Fruit fly (Drosophila melanogaster): Measurements from ENCODE around the gene ND-13B.
A peak's percentile ranks its signal among the peaks of the same experiment; 100 is the strongest.

ND-13B gene

dm6 chr3L:10672540-10672939 is 21.4 kb downstream of the ND-13B start:
- TF ChIP-seq Ptx1 (GFP tag; IDR thresholded peaks at IDR 0.05) (no peak), Adf1 (GFP tag; IDR thresholded peaks at IDR 0.05) (peak; percentile 42; the same call in 1 of the 2 replicates), chm (GFP tag; IDR thresholded peaks at IDR 0.05) (0 out of 2 replicates have a peak, but pooled peaks have one; percentile 32), CG8281 (tag; optimal IDR thresholded peaks at IDR 0.05) (no peak), CG17385 (GFP tag; optimal IDR thresholded peaks at IDR 0.05) (peak; percentile 22), Dbx (GFP tag; IDR thresholded peaks at IDR 0.05) (0 out of 3 replicates have a peak, but pooled peaks have one; percentile 21), CG10274 (GFP tag; optimal IDR thresholded peaks at IDR 0.05) (no peak), Rfx (GFP tag; IDR thresholded peaks at IDR 0.05) (peak; percentile 5; the same call in 1 of the 2 replicates), sr (GFP tag; IDR thresholded peaks at IDR 0.05) (peak; percentile 49; the same call in 2 of the 3 replicates), CG13894 (tag; optimal IDR thresholded peaks at IDR 0.05) (peak; percentile 50), ftz-f1 (GFP tag; optimal IDR thresholded peaks at IDR 0.05) (no peak), Med (GFP tag) (peak; percentile 15), Hey (tag; optimal IDR thresholded peaks at IDR 0.05) (peak; percentile 39), crol (GFP tag; IDR thresholded peaks at IDR 0.05) (peak; percentile 90), D19B (GFP tag; optimal IDR thresholded peaks at IDR 0.05) (no peak), Hmr (GFP tag; optimal IDR thresholded peaks at IDR 0.05) (peak; percentile 19), sqz (GFP tag; optimal IDR thresholded peaks at IDR 0.05) (peak; percentile 11), ci (GFP tag; IDR thresholded peaks at IDR 0.05) (0 out of 3 replicates have a peak, but pooled peaks have one; percentile 30), abd-A (tag; optimal IDR thresholded peaks at IDR 0.05) (peak; percentile 87), CG32767 (GFP tag; IDR thresholded peaks at IDR 0.05) (peak; percentile 68; the same call in 1 of the 2 replicates)

- TF ChIP-seq abd-A (tag; optimal IDR thresholded peaks at IDR 0.05) (peak; percentile 2), so (GFP tag; IDR thresholded peaks at IDR 0.05) (no peak), Bgb (GFP tag; IDR thresholded peaks at IDR 0.05; ENCODE audit: partially characterized antibody) (no peak), crol (GFP tag; IDR thresholded peaks at IDR 0.05) (peak; percentile 92), tio (GFP tag; optimal IDR thresholded peaks at IDR 0.05) (no peak), bowl (GFP tag; IDR thresholded peaks at IDR 0.05) (0 out of 2 replicates have a peak, but pooled peaks have one; percentile 13), ac (GFP tag; optimal IDR thresholded peaks at IDR 0.05) (no peak), CG4282 (GFP tag; optimal IDR thresholded peaks at IDR 0.05) (no peak), Med (GFP tag) (peak; percentile 69), gcm (GFP tag; optimal IDR thresholded peaks at IDR 0.05) (no peak), prd (optimal IDR thresholded peaks at IDR 0.05) (no peak), prd (GFP tag; IDR thresholded peaks at IDR 0.05) (no peak), usp (GFP tag; optimal IDR thresholded peaks at IDR 0.05) (no peak), tap (tag; optimal IDR thresholded peaks at IDR 0.05) (no peak), ci (GFP tag; IDR thresholded peaks at IDR 0.05) (peak; percentile 48; the same call in 1 of the 3 replicates), sens (GFP tag) (peak; percentile 44), nerfin-2 (GFP tag; IDR thresholded peaks at IDR 0.05; ENCODE audit: partially characterized antibody) (0 out of 2 replicates have a peak, but pooled peaks have one; percentile 10), Dbx (GFP tag; IDR thresholded peaks at IDR 0.05) (0 out of 3 replicates have a peak, but pooled peaks have one; percentile 21), Dfd (GFP tag; optimal IDR thresholded peaks at IDR 0.05) (peak in 1 of 2 experiments; percentile 25), sima (GFP tag; optimal IDR thresholded peaks at IDR 0.05) (no peak), grau (tag; optimal IDR thresholded peaks at IDR 0.05) (no peak), CG4360 (GFP tag; IDR thresholded peaks at IDR 0.05) (peak; percentile 74), sqz (GFP tag; optimal IDR thresholded peaks at IDR 0.05) (peak; percentile 6), CG11560 (tag; IDR thresholded peaks at IDR 0.05) (no peak), cg (GFP tag; optimal IDR thresholded peaks at IDR 0.05) (peak; percentile 18), CG8944 (GFP tag; optimal IDR thresholded peaks at IDR 0.05) (no peak), CG17385 (GFP tag; optimal IDR thresholded peaks at IDR 0.05) (peak; percentile 42), unpg (GFP tag; optimal IDR thresholded peaks at IDR 0.05) (no peak)
Observed at dm6 chr3L:10669592-10670400, 24.1 kb downstream of the ND-13B start.
